Fruit fly (Drosophila melanogaster) whole organism, prepupa: Measurements from ENCODE around the gene Rala.

Experiments used
- Blimp-1 ChIP-seq: fragments of 200-800 bp; sonication (Bioruptor generic); optimal IDR thresholded peaks from 3 replicates; lab custom pipeline; 2017; ENCODE audit warnings: missing biosample characterization, missing genetic modification characterization, mild to moderate bottlenecking, moderate library complexity, missing genetic modification reagents
- CG10631 ChIP-seq: fragments of 200-800 bp; sonication (Bioruptor generic); optimal IDR thresholded peaks from 2 replicates; lab custom pipeline; 2016; ENCODE audit warnings: missing biosample characterization, missing genetic modification characterization
- CG10669 ChIP-seq: fragments of 200-800 bp; sonication (Bioruptor generic); optimal IDR thresholded peaks from 3 replicates; lab custom pipeline; 2018; ENCODE audit warnings: missing biosample characterization, mild to moderate bottlenecking, missing genetic modification characterization, moderate library complexity
- CG11902 ChIP-seq: fragments of 200-800 bp; sonication (Bioruptor generic); optimal IDR thresholded peaks from 3 replicates; lab custom pipeline; 2016; ENCODE audit warnings: missing biosample characterization, missing genetic modification characterization
- CG15336 ChIP-seq: fragments of 200-800 bp; sonication (Bioruptor generic); IDR thresholded peaks from 2 replicates; pipeline ENCODE4 v1.3.6; 2022; ENCODE audit warnings: missing biosample characterization, missing genetic modification characterization
- CG1621 ChIP-seq: fragments of 200-800 bp; sonication (Bioruptor generic); optimal IDR thresholded peaks from 3 replicates; lab custom pipeline; 2018; ENCODE audit warnings: missing biosample characterization, mild to moderate bottlenecking, missing genetic modification characterization
- CG16779 ChIP-seq: fragments of 200-800 bp; sonication (Bioruptor generic); optimal IDR thresholded peaks from 3 replicates; lab custom pipeline; 2017; ENCODE audit warnings: missing biosample characterization, mild to moderate bottlenecking, missing genetic modification characterization
- CG31627 ChIP-seq: fragments of 200-800 bp; sonication (Bioruptor generic); optimal IDR thresholded peaks from 3 replicates; lab custom pipeline; 2016; ENCODE audit warnings: missing biosample characterization, missing genetic modification characterization
- CG34406 ChIP-seq: fragments of 200-800 bp; sonication (Bioruptor generic); optimal IDR thresholded peaks from 3 replicates; lab custom pipeline; 2016; ENCODE audit warnings: missing biosample characterization, missing genetic modification characterization
- CG3919 ChIP-seq: fragments of 200-800 bp; sonication (Bioruptor generic); optimal IDR thresholded peaks from 3 replicates; lab custom pipeline; 2016; ENCODE audit warnings: missing biosample characterization, missing genetic modification characterization
- CG4318 ChIP-seq: fragments of 200-800 bp; sonication (Bioruptor generic); optimal IDR thresholded peaks from 3 replicates; lab custom pipeline; 2017; ENCODE audit warnings: missing biosample characterization, mild to moderate bottlenecking, missing genetic modification characterization
- CG6163 ChIP-seq: fragments of 200-800 bp; sonication (Bioruptor generic); IDR thresholded peaks from 3 replicates; pipeline ENCODE4 v1.3.6; 2022; ENCODE audit warnings: missing biosample characterization, missing genetic modification characterization
- CG6792 ChIP-seq: fragments of 200-800 bp; sonication (Bioruptor generic); optimal IDR thresholded peaks from 3 replicates; lab custom pipeline; 2016; ENCODE audit warnings: missing biosample characterization, missing genetic modification characterization
- CG6808 ChIP-seq: fragments of 200-800 bp; sonication (Bioruptor generic); optimal IDR thresholded peaks from 3 replicates; lab custom pipeline; 2017; ENCODE audit warnings: missing biosample characterization, missing genetic modification characterization, mild to moderate bottlenecking, moderate library complexity, missing genetic modification reagents
- CG6854 ChIP-seq: fragments of 200-800 bp; sonication (Bioruptor generic); optimal IDR thresholded peaks from 2 replicates; lab custom pipeline; 2017; ENCODE audit warnings: missing biosample characterization, mild to moderate bottlenecking, missing genetic modification characterization
- Eip75B ChIP-seq: fragments of 200-800 bp; sonication (Bioruptor generic); optimal IDR thresholded peaks from 3 replicates; lab custom pipeline; 2016; ENCODE audit warnings: missing biosample characterization, missing genetic modification characterization
- Eip78C ChIP-seq: fragments of 200-800 bp; sonication (Bioruptor generic); peaks from one replicate; lab custom pipeline; 2016; ENCODE audit warnings: missing biosample characterization, missing genetic modification characterization
- Eip93F ChIP-seq: fragments of 200-800 bp; sonication (Bioruptor generic); optimal IDR thresholded peaks from 2 replicates; lab custom pipeline; 2016; ENCODE audit warnings: missing biosample characterization, mild to moderate bottlenecking, missing genetic modification characterization
- Ets21C ChIP-seq: fragments of 200-800 bp; sonication (Bioruptor generic); optimal IDR thresholded peaks from 3 replicates; lab custom pipeline; 2016; ENCODE audit warnings: missing biosample characterization, missing genetic modification characterization
- Gug ChIP-seq: fragments of 200-800 bp; sonication (Bioruptor generic); IDR thresholded peaks from 2 replicates; pipeline ENCODE4 v1.3.6; 2022; ENCODE audit warnings: missing biosample characterization, missing genetic modification characterization
- Hr38 ChIP-seq: sonication (Bioruptor generic); optimal IDR thresholded peaks from 2 replicates; lab custom pipeline; 2016; ENCODE audit warnings: missing biosample characterization, missing genetic modification characterization
- Hr39 ChIP-seq: fragments of 200-800 bp; sonication (Bioruptor generic); optimal IDR thresholded peaks from 2 replicates; lab custom pipeline; 2016; ENCODE audit warnings: missing biosample characterization, missing genetic modification characterization
- Hr4 ChIP-seq: fragments of 200-800 bp; sonication (Bioruptor generic); optimal IDR thresholded peaks from 3 replicates; lab custom pipeline; 2016; ENCODE audit warnings: missing biosample characterization, missing genetic modification characterization
- Met ChIP-seq: fragments of 200-800 bp; sonication (Bioruptor generic); optimal IDR thresholded peaks from 3 replicates; lab custom pipeline; 2016; ENCODE audit warnings: missing biosample characterization, missing genetic modification characterization
- OdsH ChIP-seq: fragments of 200-800 bp; sonication (Bioruptor generic); optimal IDR thresholded peaks from 3 replicates; lab custom pipeline; 2016; ENCODE audit warnings: missing biosample characterization, missing genetic modification characterization
- Smox ChIP-seq: fragments of 200-800 bp; sonication (Bioruptor generic); optimal IDR thresholded peaks from 3 replicates; lab custom pipeline; 2016; ENCODE audit warnings: missing biosample characterization, missing genetic modification characterization
- Sox102F ChIP-seq: fragments of 200-800 bp; sonication (Bioruptor generic); optimal IDR thresholded peaks from 2 replicates; lab custom pipeline; 2016; ENCODE audit warnings: missing biosample characterization, mild to moderate bottlenecking, missing genetic modification characterization
- Sox14 ChIP-seq: fragments of 200-800 bp; sonication (Bioruptor generic); optimal IDR thresholded peaks from 3 replicates; lab custom pipeline; 2016; ENCODE audit warnings: missing biosample characterization, missing genetic modification characterization
- acj6 ChIP-seq: fragments of 200-800 bp; sonication (Bioruptor generic); optimal IDR thresholded peaks from 3 replicates; lab custom pipeline; 2016; ENCODE audit warnings: missing biosample characterization, missing genetic modification characterization
- cyc ChIP-seq: fragments of 200-800 bp; sonication (Bioruptor generic); optimal IDR thresholded peaks from 3 replicates; lab custom pipeline; 2016; ENCODE audit warnings: missing biosample characterization, missing genetic modification characterization
- dac ChIP-seq: fragments of 200-800 bp; sonication (Bioruptor generic); optimal IDR thresholded peaks from 2 replicates; lab custom pipeline; 2017; ENCODE audit warnings: missing biosample characterization, mild to moderate bottlenecking, missing genetic modification characterization
- eg ChIP-seq: fragments of 200-800 bp; sonication (Bioruptor generic); IDR thresholded peaks from 3 replicates; pipeline ENCODE4 v1.3.6; 2022; ENCODE audit warnings: missing biosample characterization, missing genetic modification characterization
- esn ChIP-seq: fragments of 200-800 bp; sonication (Bioruptor generic); optimal IDR thresholded peaks from 2 replicates; lab custom pipeline; 2016; ENCODE audit warnings: missing biosample characterization, mild to moderate bottlenecking, missing genetic modification characterization, moderate library complexity
- fd59A ChIP-seq: fragments of 200-800 bp; sonication (Bioruptor generic); optimal IDR thresholded peaks from 2 replicates; lab custom pipeline; 2017; ENCODE audit warnings: missing biosample characterization, mild to moderate bottlenecking, missing genetic modification characterization, missing genetic modification reagents
- fkh ChIP-seq: fragments of 200-800 bp; sonication (Bioruptor generic); optimal IDR thresholded peaks from 3 replicates; lab custom pipeline; 2017; ENCODE audit warnings: missing biosample characterization, mild to moderate bottlenecking, missing genetic modification characterization, moderate library complexity
- lz ChIP-seq: fragments of 200-800 bp; sonication (Bioruptor generic); optimal IDR thresholded peaks from 3 replicates; lab custom pipeline; 2016; ENCODE audit warnings: missing biosample characterization, missing genetic modification characterization
- pdm3 ChIP-seq: fragments of 200-800 bp; sonication (Bioruptor generic); optimal IDR thresholded peaks from 3 replicates; lab custom pipeline; 2016; ENCODE audit warnings: missing biosample characterization, missing genetic modification characterization
- ss ChIP-seq, 2 experiments: fragments of 200-800 bp; sonication (Bioruptor generic); optimal IDR thresholded peaks; 2 replicates in 1 of 2; 3 replicates in 1 of 2; lab custom pipeline; 2017 to 2018; ENCODE audit warnings: mild to moderate bottlenecking in 2 of 2, missing biosample characterization in 2 of 2, missing genetic modification characterization in 2 of 2, moderate library complexity in 1 of 2
- svp ChIP-seq: fragments of 200-800 bp; sonication (Bioruptor generic); peaks from one replicate; lab custom pipeline; 2016; ENCODE audit warnings: missing biosample characterization, missing genetic modification characterization
- topi ChIP-seq: fragments of 200-800 bp; sonication (Bioruptor generic); optimal IDR thresholded peaks from 3 replicates; lab custom pipeline; 2016; ENCODE audit warnings: missing biosample characterization, missing genetic modification characterization
- vri ChIP-seq: fragments of 200-800 bp; sonication (Bioruptor generic); optimal IDR thresholded peaks from 3 replicates; lab custom pipeline; 2016; ENCODE audit warnings: missing biosample characterization, mild to moderate bottlenecking, missing genetic modification characterization

Rala gene

DNA sequence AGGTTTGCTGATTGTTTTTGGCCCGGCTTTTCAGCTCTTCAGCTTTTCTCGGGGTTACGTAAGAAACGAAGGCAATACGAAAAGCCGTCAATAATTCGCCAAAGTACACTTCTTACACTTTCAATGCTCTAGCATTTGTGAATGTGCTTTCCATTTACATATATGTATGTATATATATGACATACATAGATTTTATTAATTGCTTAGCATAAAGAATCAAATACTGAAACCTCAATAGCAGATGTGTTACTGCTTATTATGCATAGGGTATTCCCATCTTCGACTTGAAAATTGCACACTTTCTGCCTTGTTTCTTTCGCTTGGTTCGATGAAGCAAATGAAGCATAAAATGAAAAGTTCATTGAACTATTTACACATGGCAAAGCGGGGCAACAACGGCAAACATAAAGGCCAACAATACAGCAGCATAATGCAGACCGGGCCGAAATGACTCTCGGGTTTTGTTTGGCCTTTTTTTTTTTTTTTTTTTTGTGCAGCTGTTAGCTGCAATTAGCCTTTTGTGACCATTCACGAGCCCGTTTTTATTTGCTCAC lies 8.8 kb downstream of the Rala start:
- TF ChIP-seq svp (GFP tag; lab: Kevin White, UChicago) (peak; percentile 65), Eip78C (peak; percentile 82), Smox (peak; percentile 7), pdm3 (GFP tag; lab: Kevin White, UChicago) (peak; percentile 40), Eip75B (GFP tag; lab: Kevin White, UChicago) (no peak), dac (GFP tag; lab: Kevin White, UChicago) (no peak), CG1621 (tag; lab: Kevin White, UChicago) (no peak), lz (GFP tag; lab: Kevin White, UChicago) (peak; percentile 9), Met (GFP tag; lab: Kevin White, UChicago) (peak; percentile 38), esn (GFP tag; lab: Kevin White, UChicago) (peak; percentile 10), CG6163 (GFP tag; lab: Robert Waterston, UW) (no peak), Gug (no peak), vri (GFP tag; lab: Kevin White, UChicago) (peak; percentile 28), Sox102F (GFP tag; lab: Kevin White, UChicago) (peak; percentile 18), topi (peak; percentile 9), CG15336 (GFP tag; lab: Robert Waterston, UW) (peak; percentile 65), CG4318 (GFP tag; lab: Kevin White, UChicago) (peak; percentile 21), CG6792 (GFP tag; lab: Kevin White, UChicago) (no peak), OdsH (GFP tag; lab: Kevin White, UChicago) (peak; percentile 36), CG10631 (GFP tag; lab: Kevin White, UChicago) (no peak), Hr4 (peak; percentile 52)

DNA sequence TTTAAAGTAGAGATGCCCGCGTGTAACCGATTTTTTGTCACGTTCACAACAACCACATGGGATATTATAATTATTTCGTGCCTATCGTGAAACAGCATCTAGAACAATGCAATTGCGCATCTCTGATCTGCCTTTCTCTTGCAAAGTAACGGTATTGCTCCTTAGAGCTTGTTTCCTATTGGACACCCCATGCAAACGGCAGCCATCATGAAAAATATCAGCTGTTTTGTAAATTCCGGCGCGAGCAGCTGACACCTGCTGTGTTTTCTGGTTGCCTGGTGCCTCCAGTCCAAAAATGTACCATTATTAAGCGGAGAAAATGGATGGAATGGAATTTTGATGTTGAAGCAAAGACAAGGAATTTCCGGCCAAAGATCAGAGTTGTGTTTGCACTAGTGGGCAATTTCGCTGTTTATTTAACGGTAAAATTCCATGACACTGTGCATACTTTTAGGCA lies 15.2 kb downstream of the Rala start:
- TF ChIP-seq CG6792 (GFP tag; lab: Kevin White, UChicago) = peak; percentile 30
- TF ChIP-seq esn (GFP tag; lab: Kevin White, UChicago) = peak; percentile 52
- TF ChIP-seq Sox102F (GFP tag; lab: Kevin White, UChicago) = peak; percentile 38
- TF ChIP-seq fd59A (GFP tag; lab: Kevin White, UChicago) = no peak
- TF ChIP-seq Met (GFP tag; lab: Kevin White, UChicago) = peak; percentile 15
- TF ChIP-seq topi = peak; percentile 31
- peak; percentile 6 for TF ChIP-seq lz (GFP tag; lab: Kevin White, UChicago)
- no peak for TF ChIP-seq Smox
- TF ChIP-seq svp (GFP tag; lab: Kevin White, UChicago) = peak; percentile 77
- TF ChIP-seq CG6854 (GFP tag; lab: Kevin White, UChicago) = peak; percentile 64
- no peak for TF ChIP-seq CG31627 (GFP tag; lab: Kevin White, UChicago)
- TF ChIP-seq Ets21C = peak; percentile 13
- TF ChIP-seq Sox14 (GFP tag; lab: Kevin White, UChicago) = peak; percentile 6
- no peak for TF ChIP-seq CG16779 (tag; lab: Kevin White, UChicago)
- peak; percentile 54 to 73 for TF ChIP-seq ss (GFP tag; optimal IDR thresholded peaks at IDR 0.05; lab: Kevin White, UChicago)
- TF ChIP-seq fkh (GFP tag; lab: Kevin White, UChicago) = peak; percentile 69
- peak; percentile 85 for TF ChIP-seq Eip78C
- TF ChIP-seq eg (GFP tag; lab: Robert Waterston, UW) = no peak
- TF ChIP-seq CG10669 = peak; percentile 19

dm6 chrX:3696540-3697206 lies 22.8 kb downstream of the Rala start:
- TF ChIP-seq Hr38 (no peak), lz (GFP tag; lab: Kevin White, UChicago) (peak; percentile 31), CG10631 (GFP tag; lab: Kevin White, UChicago) (peak; percentile 13), CG31627 (GFP tag; lab: Kevin White, UChicago) (peak; percentile 36), CG6854 (GFP tag; lab: Kevin White, UChicago) (no peak), CG34406 (GFP tag; lab: Kevin White, UChicago) (peak; percentile 1), fkh (GFP tag; lab: Kevin White, UChicago) (no peak), CG16779 (tag; lab: Kevin White, UChicago) (no peak), Eip78C (peak; percentile 85), topi (peak; percentile 48), CG3919 (peak; percentile 28), Ets21C (peak; percentile 7), acj6 (GFP tag; lab: Kevin White, UChicago) (peak; percentile 7), Gug (no peak), CG4318 (GFP tag; lab: Kevin White, UChicago) (peak; percentile 11), Sox102F (GFP tag; lab: Kevin White, UChicago) (peak; percentile 8), svp (GFP tag; lab: Kevin White, UChicago) (peak; percentile 60), Smox (peak; percentile 16), Hr39 (GFP tag; lab: Kevin White, UChicago) (peak; percentile 51), CG6792 (GFP tag; lab: Kevin White, UChicago) (peak; percentile 1), CG1621 (tag; lab: Kevin White, UChicago) (no peak), CG11902 (GFP tag; lab: Kevin White, UChicago) (no peak), ss (GFP tag; optimal IDR thresholded peaks at IDR 0.05; lab: Kevin White, UChicago) (no peak), esn (GFP tag; lab: Kevin White, UChicago) (peak; percentile 54), Eip93F (GFP tag; lab: Kevin White, UChicago) (no peak), Met (GFP tag; lab: Kevin White, UChicago) (peak; percentile 55), Eip75B (GFP tag; lab: Kevin White, UChicago) (peak; percentile 6), dac (GFP tag; lab: Kevin White, UChicago) (peak; percentile 14), Blimp-1 (no peak), CG6808 (no peak), cyc (GFP tag; lab: Kevin White, UChicago) (peak; percentile 30), Hr4 (peak; percentile 69)
